Worm (Caenorhabditis elegans) whole organism, L4 larva: ENCODE results near the gene T20D4.19.
"Not testable (repeated sequence)": the region's sequence is repeated elsewhere in the genome, so short reads cannot be mapped to it uniquely, and the experiment has no call there.

Experiments used
- D1046.2 ChIP-seq: fragments of 200-800 bp; sonication (Bioruptor generic); IDR thresholded peaks from 2 replicates; pipeline ENCODE4 v1.3.6; 2022; ENCODE audit warnings: missing genetic modification characterization, missing compliant biosample characterization
- F26F4.8 ChIP-seq: fragments of 200-800 bp; sonication (Bioruptor generic); conservative IDR thresholded peaks from 2 replicates; pipeline ENCODE4 v1.3.6; 2022; ENCODE audit warnings: missing genetic modification characterization, missing compliant biosample characterization
- F37D6.2 ChIP-seq: sonication (generic microtip); optimal IDR thresholded peaks from 2 replicates; lab custom pipeline; 2016; ENCODE audit warnings: mild to moderate bottlenecking, missing genetic modification characterization, missing compliant biosample characterization
- T26A8.4 ChIP-seq: fragments of 200-800 bp; sonication (Bioruptor generic); IDR thresholded peaks from 2 replicates; pipeline ENCODE4 v1.3.6; 2022; ENCODE audit warnings: missing genetic modification characterization, missing compliant biosample characterization
- Y5F2A.4 ChIP-seq: fragments of 200-800 bp; sonication (Bioruptor generic); optimal IDR thresholded peaks from 2 replicates; lab custom pipeline; 2018; ENCODE audit warnings: mild to moderate bottlenecking, missing genetic modification characterization, missing compliant biosample characterization
- aha-1 ChIP-seq: fragments of 150-350 bp; peaks from one replicate; lab custom pipeline; 2014; ENCODE audit warnings: missing biosample characterization, missing genetic modification characterization
- ceh-62 ChIP-seq: sonication (generic microtip); optimal IDR thresholded peaks from 2 replicates; lab custom pipeline; 2017; ENCODE audit warnings: missing biosample characterization, missing genetic modification characterization
- ces-1 ChIP-seq: fragments of 150-350 bp; sonication (generic microtip); optimal IDR thresholded peaks from 4 replicates; lab custom pipeline; 2014; ENCODE audit warnings: missing biosample characterization, missing genetic modification reagents, missing genetic modification characterization
- daf-16 ChIP-seq, 3 experiments: sonication (generic microtip); optimal IDR thresholded peaks; 2 replicates each; lab custom pipeline; 2016 to 2017; ENCODE audit warnings: missing genetic modification characterization in 3 of 3, missing genetic modification reagents in 3 of 3, mild to moderate bottlenecking in 2 of 3, missing compliant biosample characterization in 2 of 3, missing biosample characterization in 1 of 3, moderate library complexity in 1 of 3
- dmd-6 ChIP-seq: fragments of 200-800 bp; sonication (Bioruptor generic); IDR thresholded peaks from 2 replicates; pipeline ENCODE4 v1.3.6; 2022; ENCODE audit warnings: missing genetic modification reagents, missing genetic modification characterization, missing compliant biosample characterization
- egl-43 ChIP-seq: fragments of 200-800 bp; sonication (Bioruptor generic); IDR thresholded peaks from 2 replicates; pipeline ENCODE4 v1.3.6; 2022; ENCODE audit warnings: missing genetic modification reagents, missing genetic modification characterization, missing compliant biosample characterization
- fkh-10 ChIP-seq: fragments of 150-350 bp; optimal IDR thresholded peaks from 2 replicates; lab custom pipeline; 2014; ENCODE audit warnings: missing biosample characterization, missing genetic modification reagents, missing genetic modification characterization
- hlh-11 ChIP-seq: fragments of 200-800 bp; sonication (Bioruptor generic); optimal IDR thresholded peaks from 2 replicates; lab custom pipeline; 2018; ENCODE audit warnings: mild to moderate bottlenecking, missing genetic modification characterization, missing compliant biosample characterization
- hmg-1.1 ChIP-seq: fragments of 200-800 bp; sonication (Bioruptor generic); IDR thresholded peaks from 2 replicates; pipeline ENCODE4 v1.3.6; 2022; ENCODE audit warnings: missing genetic modification reagents, missing genetic modification characterization, missing compliant biosample characterization
- lin-1 ChIP-seq: fragments of 200-800 bp; sonication (Bioruptor generic); IDR thresholded peaks from 2 replicates; pipeline ENCODE4 v1.3.6; 2022; ENCODE audit warnings: missing genetic modification reagents, missing genetic modification characterization, missing compliant biosample characterization
- lin-13 ChIP-seq: fragments of 150-350 bp; optimal IDR thresholded peaks from 2 replicates; lab custom pipeline; 2014; ENCODE audit warnings: missing biosample characterization, missing genetic modification reagents, missing genetic modification characterization
- madf-5 ChIP-seq, 2 experiments: fragments of 200-800 bp; sonication (Bioruptor generic); IDR thresholded peaks; 2 replicates each; pipeline ENCODE4 v1.3.6; 2022; ENCODE audit warnings: missing compliant biosample characterization in 2 of 2, missing genetic modification characterization in 2 of 2
- mxl-3 ChIP-seq: fragments of 200-800 bp; sonication (Bioruptor generic); optimal IDR thresholded peaks from 2 replicates; lab custom pipeline; 2018; ENCODE audit warnings: mild to moderate bottlenecking, missing genetic modification characterization, missing compliant biosample characterization
- nhr-28 ChIP-seq: fragments of 150-350 bp; optimal IDR thresholded peaks from 2 replicates; lab custom pipeline; 2014; ENCODE audit warnings: missing biosample characterization, missing genetic modification characterization
- nhr-48 ChIP-seq: sonication (generic microtip); optimal IDR thresholded peaks from 2 replicates; lab custom pipeline; 2016; ENCODE audit warnings: mild to moderate bottlenecking, missing genetic modification characterization, missing compliant biosample characterization
- nhr-6 ChIP-seq: fragments of 150-350 bp; optimal IDR thresholded peaks from 2 replicates; lab custom pipeline; 2014; ENCODE audit warnings: missing biosample characterization, missing genetic modification characterization
- pqm-1 ChIP-seq: sonication (generic microtip); optimal IDR thresholded peaks from 2 replicates; lab custom pipeline; 2017; ENCODE audit warnings: missing biosample characterization, missing genetic modification characterization
- saeg-2 ChIP-seq: fragments of 200-800 bp; sonication (Bioruptor generic); IDR thresholded peaks from 2 replicates; pipeline ENCODE4 v1.3.6; 2022; ENCODE audit warnings: missing genetic modification reagents, missing genetic modification characterization, missing compliant biosample characterization
- set-16 ChIP-seq: fragments of 200-800 bp; sonication (Bioruptor generic); IDR thresholded peaks from 2 replicates; pipeline ENCODE4 v1.3.6; 2022; ENCODE audit warnings: missing genetic modification reagents, missing genetic modification characterization, missing compliant biosample characterization
- snpc-1.2 ChIP-seq: fragments of 200-800 bp; sonication (Bioruptor generic); IDR thresholded peaks from 2 replicates; pipeline ENCODE4 v1.3.6; 2022; ENCODE audit warnings: missing genetic modification reagents, missing genetic modification characterization, missing compliant biosample characterization
- zag-1 ChIP-seq: fragments of 150-350 bp; optimal IDR thresholded peaks from 2 replicates; lab custom pipeline; 2014; ENCODE audit warnings: missing biosample characterization, missing genetic modification characterization
- zfp-2 ChIP-seq: sonication (generic microtip); optimal IDR thresholded peaks from 2 replicates; lab custom pipeline; 2016; ENCODE audit warnings: mild to moderate bottlenecking, missing genetic modification characterization, missing compliant biosample characterization
- zip-2 ChIP-seq: fragments of 150-350 bp; optimal IDR thresholded peaks from 2 replicates; lab custom pipeline; 2014; ENCODE audit warnings: missing biosample characterization, missing genetic modification characterization

The T20D4.19 gene

DNA sequence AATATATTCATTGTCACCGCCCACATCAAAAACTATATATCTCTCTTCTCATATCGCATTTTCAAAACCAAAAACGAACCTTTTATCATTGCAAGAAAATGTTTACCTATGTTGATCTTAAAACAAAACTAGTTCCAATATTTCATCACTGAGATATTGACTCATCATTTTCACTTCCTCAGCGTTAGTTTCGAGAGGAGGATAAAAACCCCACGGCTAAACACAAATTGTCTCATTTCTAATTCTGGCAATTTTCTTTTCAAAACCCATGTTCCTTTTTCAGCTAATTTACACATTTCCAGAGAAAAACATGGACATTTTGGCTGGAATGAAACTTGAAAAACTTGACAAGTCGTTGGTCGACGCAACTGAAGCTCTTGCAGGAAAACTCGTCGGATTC lies 22.8 kb downstream of the T20D4.19 start, which contains the start of gene T20D4.7:
T20D4.7 (plus strand) TSS at position 301 of the 400 bp plus-strand sequence.
- no peak for TF ChIP-seq lin-1 (GFP tag; lab: Robert Waterston, UW)
- TF ChIP-seq ceh-62 (tag; lab: Kevin White, UChicago), result no peak

- TF ChIP-seq daf-16 (GFP tag; optimal IDR thresholded peaks at IDR 0.05; lab: Kevin White, UChicago), result peak in 1 of 2 experiments; percentile 25
- TF ChIP-seq daf-16 (tag; optimal IDR thresholded peaks at IDR 0.05; lab: Kevin White, UChicago), result not testable (repeated sequence)
These were observed 31.5 kb downstream of the T20D4.19 start, which contains the start of gene T20D4.10 for ce11 chrV:3399952-3400351. Gene T20D4.10, plus strand, starts transcription at chrV:3400252.

- TF ChIP-seq hlh-11 (tag; lab: Kevin White, UChicago), result peak; percentile 28
- no peak for TF ChIP-seq Y5F2A.4
- TF ChIP-seq madf-5 (GFP tag; IDR thresholded peaks at IDR 0.05; lab: Robert Waterston, UW), result no peak
- no peak for TF ChIP-seq nhr-6 (tag; lab: Kevin White, UChicago)
- TF ChIP-seq T26A8.4 (GFP tag; lab: Robert Waterston, UW), result no peak
- TF ChIP-seq D1046.2 (GFP tag; lab: Robert Waterston, UW), result no peak
- no peak for TF ChIP-seq mxl-3 (GFP tag; lab: Kevin White, UChicago)
- TF ChIP-seq nhr-28 (tag; lab: Kevin White, UChicago), result no peak
- no peak for TF ChIP-seq zfp-2 (tag; lab: Kevin White, UChicago)
- no peak for TF ChIP-seq lin-13 (GFP tag; lab: Kevin White, UChicago)
- no peak for TF ChIP-seq snpc-1.2 (GFP tag; lab: Robert Waterston, UW)
- no peak for TF ChIP-seq fkh-10 (GFP tag; lab: Kevin White, UChicago)
- peak in 1 of 2 experiments; percentile 62 for TF ChIP-seq daf-16 (GFP tag; optimal IDR thresholded peaks at IDR 0.05; lab: Kevin White, UChicago)
- TF ChIP-seq daf-16 (tag; optimal IDR thresholded peaks at IDR 0.05; lab: Kevin White, UChicago), result no peak
- no peak for TF ChIP-seq zag-1 (tag; lab: Kevin White, UChicago)
- TF ChIP-seq hmg-1.1, result no peak
- TF ChIP-seq, all 104 proteins: peak for 2
These were observed 33.1 kb downstream of the T20D4.19 start, which contains the start of gene T20D4.11 for ce11 chrV:3398314-3398713. Gene T20D4.11, plus strand, starts transcription at chrV:3398690.

DNA sequence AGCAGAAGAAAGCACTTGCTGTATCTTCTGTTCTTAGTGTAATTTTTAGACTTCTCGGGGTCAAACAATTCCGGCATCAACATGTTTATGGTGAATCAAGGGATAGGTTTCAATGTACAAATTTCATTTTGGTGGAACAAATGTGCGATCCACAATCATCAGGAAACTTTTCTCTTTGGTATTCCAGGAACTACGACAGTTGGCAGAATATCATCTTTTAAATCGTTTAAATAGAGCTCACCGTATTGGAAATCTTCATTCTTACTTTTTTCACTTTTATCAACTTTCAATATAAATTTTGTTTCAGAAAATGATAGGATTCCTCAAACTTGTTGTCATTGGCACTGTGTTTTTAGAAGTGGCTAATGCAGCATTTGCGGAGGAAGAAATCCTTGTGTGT lies 34.7 kb downstream of the T20D4.19 start, which contains the start of gene T20D4.12:
T20D4.12 (plus strand) TSS at position 301 of the 400 bp plus-strand sequence.
- peak in 1 of 2 experiments; percentile 79 for TF ChIP-seq daf-16 (GFP tag; optimal IDR thresholded peaks at IDR 0.05; lab: Kevin White, UChicago)
- not testable (repeated sequence) for TF ChIP-seq daf-16 (tag; optimal IDR thresholded peaks at IDR 0.05; lab: Kevin White, UChicago)

- TF ChIP-seq set-16 (GFP tag; lab: Robert Waterston, UW) (peak; percentile 60; the same call in 1 of the 2 replicates), pqm-1 (tag; lab: Kevin White, UChicago) (no peak), hlh-11 (tag; lab: Kevin White, UChicago) (peak; percentile 19), dmd-6 (GFP tag; lab: Robert Waterston, UW) (peak; percentile 15; the same call in 1 of the 2 replicates)
These were observed 36.7 kb downstream of the T20D4.19 start, which contains the start of gene T20D4.15 for ce11 chrV:3394694-3395240. Gene T20D4.15, minus strand, starts transcription at chrV:3394744.

ce11 chrV:3394065-3394464 lies 37.4 kb downstream of the T20D4.19 start:
- no peak for TF ChIP-seq saeg-2 (GFP tag; lab: Robert Waterston, UW)
- TF ChIP-seq dmd-6 (GFP tag; lab: Robert Waterston, UW), result no peak
- TF ChIP-seq zip-2, result no peak
- no peak for TF ChIP-seq F26F4.8 (GFP tag; lab: Robert Waterston, UW)
- no peak for TF ChIP-seq nhr-48
- 0 out of 2 replicates have a peak, but pooled peaks have one; percentile 4 for TF ChIP-seq egl-43 (GFP tag; lab: Robert Waterston, UW)
- no peak for TF ChIP-seq ces-1 (GFP tag; lab: Kevin White, UChicago)
- TF ChIP-seq aha-1 (tag; lab: Kevin White, UChicago), result no peak
- TF ChIP-seq set-16 (GFP tag; lab: Robert Waterston, UW), result peak; percentile 72
- no peak for TF ChIP-seq F37D6.2 (tag; lab: Kevin White, UChicago)
